Worm (Caenorhabditis elegans): ENCODE measurements around the gene ins-21.

- no peak for TF ChIP-seq unc-39 (tag; optimal IDR thresholded peaks at IDR 0.05)
- TF ChIP-seq elt-3 (tag; optimal IDR thresholded peaks at IDR 0.05), result no peak
These were observed 24.3 kb upstream of the ins-21 start, which contains the start of gene C05B5.17 for ce11 chrIII:9999235-9999634.
